Fruit fly (Drosophila melanogaster) whole organism, embryonic: Measurements from ENCODE around the gene CG43339.

ENCODE experiments used
- Antp ChIP-seq: fragments of 200-800 bp; sonication (Bioruptor generic); optimal IDR thresholded peaks from 3 replicates; lab custom pipeline; 2016; ENCODE audit warnings: missing biosample characterization, missing genetic modification characterization
- Atf3 ChIP-seq: fragments of 200-800 bp; sonication (Bioruptor generic); optimal IDR thresholded peaks from 3 replicates; lab custom pipeline; 2016; ENCODE audit warnings: missing biosample characterization, missing genetic modification characterization
- CG10209 ChIP-seq: fragments of 200-800 bp; sonication (Bioruptor generic); optimal IDR thresholded peaks from 3 replicates; lab custom pipeline; 2017; ENCODE audit warnings: missing biosample characterization, mild to moderate bottlenecking, missing genetic modification characterization, missing genetic modification reagents
- CG10979 ChIP-seq: fragments of 200-800 bp; sonication (Bioruptor generic); optimal IDR thresholded peaks from 2 replicates; lab custom pipeline; 2018; ENCODE audit warnings: missing biosample characterization, mild to moderate bottlenecking, missing genetic modification characterization, moderate library complexity
- CG11560 ChIP-seq: fragments of 200-800 bp; sonication (Bioruptor generic); IDR thresholded peaks from 3 replicates; pipeline ENCODE4 v1.3.6; 2022; ENCODE audit warnings: missing biosample characterization, missing genetic modification characterization
- CG11695 ChIP-seq: fragments of 200-800 bp; sonication (Bioruptor generic); IDR thresholded peaks from 3 replicates; pipeline ENCODE4 v1.3.6; 2022; ENCODE audit warnings: missing biosample characterization, missing genetic modification characterization
- CG12071 ChIP-seq: fragments of 200-800 bp; sonication (Bioruptor generic); optimal IDR thresholded peaks from 3 replicates; lab custom pipeline; 2018; ENCODE audit warnings: missing biosample characterization, mild to moderate bottlenecking, missing genetic modification characterization
- CG12155 ChIP-seq: fragments of 200-800 bp; sonication (Bioruptor generic); optimal IDR thresholded peaks from 3 replicates; lab custom pipeline; 2016; ENCODE audit warnings: missing biosample characterization, missing genetic modification characterization
- CG13424 ChIP-seq: fragments of 200-800 bp; sonication (Bioruptor generic); optimal IDR thresholded peaks from 2 replicates; lab custom pipeline; 2019; ENCODE audit warnings: missing biosample characterization, mild to moderate bottlenecking, missing genetic modification characterization, moderate library complexity
- CG13894 ChIP-seq: fragments of 200-800 bp; sonication (Bioruptor generic); optimal IDR thresholded peaks from 3 replicates; lab custom pipeline; 2018; ENCODE audit warnings: missing biosample characterization, mild to moderate bottlenecking, missing genetic modification characterization, moderate library complexity
- CG15514 ChIP-seq: fragments of 200-800 bp; sonication (Bioruptor generic); optimal IDR thresholded peaks from 3 replicates; lab custom pipeline; 2017; ENCODE audit warnings: missing biosample characterization, missing genetic modification characterization, mild to moderate bottlenecking, moderate library complexity, missing genetic modification reagents
- CG16863 ChIP-seq: fragments of 200-800 bp; sonication (Bioruptor generic); optimal IDR thresholded peaks from 3 replicates; lab custom pipeline; 2016; ENCODE audit warnings: missing biosample characterization, missing genetic modification characterization
- CG18599 ChIP-seq: fragments of 200-800 bp; sonication (Bioruptor generic); optimal IDR thresholded peaks from 3 replicates; lab custom pipeline; 2017; ENCODE audit warnings: missing biosample characterization, missing genetic modification characterization, mild to moderate bottlenecking, moderate library complexity, missing genetic modification reagents
- CG2712 ChIP-seq: fragments of 200-800 bp; optimal IDR thresholded peaks from 3 replicates; lab custom pipeline; 2019; ENCODE audit warnings: missing biosample characterization, mild to moderate bottlenecking, missing genetic modification characterization, moderate library complexity
- CG33213 ChIP-seq: fragments of 200-800 bp; sonication (Bioruptor generic); optimal IDR thresholded peaks from 3 replicates; lab custom pipeline; 2016; ENCODE audit warnings: missing biosample characterization, missing genetic modification characterization
- CG34224 ChIP-seq: fragments of 200-800 bp; sonication (Bioruptor generic); IDR thresholded peaks from 3 replicates; pipeline ENCODE4 v1.3.6; 2022; ENCODE audit warnings: missing biosample characterization, missing genetic modification characterization; ENCODE audit not compliant: partially characterized antibody
- CG34422 ChIP-seq: fragments of 200-800 bp; sonication (Bioruptor generic); IDR thresholded peaks from 3 replicates; pipeline ENCODE4 v1.3.6; 2022; ENCODE audit warnings: missing biosample characterization, missing genetic modification characterization
- CG3995 ChIP-seq: fragments of 200-800 bp; sonication (Bioruptor generic); optimal IDR thresholded peaks from 3 replicates; lab custom pipeline; 2016; ENCODE audit warnings: missing biosample characterization, missing genetic modification characterization
- CG43689 ChIP-seq: fragments of 200-800 bp; sonication (Bioruptor generic); IDR thresholded peaks from 2 replicates; pipeline ENCODE4 v1.3.6; 2022; ENCODE audit warnings: missing biosample characterization, missing genetic modification characterization
- CG6791 ChIP-seq: fragments of 200-800 bp; sonication (Bioruptor generic); IDR thresholded peaks from 3 replicates; pipeline ENCODE4 v1.3.6; 2022; ENCODE audit warnings: missing biosample characterization, missing genetic modification characterization; ENCODE audit not compliant: partially characterized antibody
- CG6854 ChIP-seq: fragments of 200-800 bp; sonication (Bioruptor generic); optimal IDR thresholded peaks from 3 replicates; lab custom pipeline; 2017; ENCODE audit warnings: missing biosample characterization, mild to moderate bottlenecking, missing genetic modification characterization
- CG9215 ChIP-seq: fragments of 200-800 bp; sonication (Bioruptor generic); IDR thresholded peaks from 2 replicates; pipeline ENCODE4 v1.3.6; 2022; ENCODE audit warnings: missing biosample characterization, missing genetic modification characterization
- CTCF ChIP-seq: fragments of 200-800 bp; sonication (Bioruptor generic); optimal IDR thresholded peaks from 2 replicates; lab custom pipeline; 2017; ENCODE audit warnings: missing biosample characterization, mild to moderate bottlenecking, missing genetic modification characterization, moderate library complexity
- D ChIP-seq, 2 experiments: fragments of 200-800 bp in 1 of 2; fragments of >200 bp in 1 of 2; sonication (Bioruptor generic) in 1 of 2; optimal IDR thresholded peaks; 2 replicates in 1 of 2; 3 replicates in 1 of 2; lab custom pipeline; 2017; ENCODE audit warnings: mild to moderate bottlenecking in 1 of 2, missing biosample characterization in 1 of 2, missing genetic modification characterization in 1 of 2, missing genetic modification reagents in 1 of 2
- Dad ChIP-seq: fragments of 200-800 bp; sonication (Bioruptor generic); optimal IDR thresholded peaks from 3 replicates; lab custom pipeline; 2016; ENCODE audit warnings: missing biosample characterization, missing genetic modification characterization
- ERR ChIP-seq: fragments of 200-800 bp; sonication (Bioruptor generic); optimal IDR thresholded peaks from 2 replicates; lab custom pipeline; 2016; ENCODE audit warnings: missing biosample characterization, missing genetic modification characterization
- Elba2 ChIP-seq: fragments of 200-800 bp; sonication (Bioruptor generic); optimal IDR thresholded peaks from 3 replicates; lab custom pipeline; 2016; ENCODE audit warnings: missing biosample characterization, missing genetic modification characterization
- GATAe ChIP-seq: fragments of 200-800 bp; sonication (Bioruptor generic); conservative IDR thresholded peaks from 2 replicates; pipeline ENCODE4 v1.3.6; 2022; ENCODE audit warnings: missing biosample characterization, missing genetic modification characterization
- HLH3B ChIP-seq: fragments of 200-800 bp; sonication (Bioruptor generic); IDR thresholded peaks from 2 replicates; pipeline ENCODE4 v1.3.6; 2022; ENCODE audit warnings: missing biosample characterization, missing genetic modification characterization
- Lhr ChIP-seq: fragments of 200-800 bp; sonication (Bioruptor generic); optimal IDR thresholded peaks from 3 replicates; lab custom pipeline; 2017; ENCODE audit warnings: mild to moderate bottlenecking, missing biosample characterization, missing genetic modification reagents, missing genetic modification characterization
- Mrtf ChIP-seq: fragments of 200-800 bp; sonication (Bioruptor generic); IDR thresholded peaks from 3 replicates; pipeline ENCODE4 v1.3.6; 2022; ENCODE audit warnings: missing biosample characterization, missing genetic modification characterization
- Oli ChIP-seq: fragments of 200-800 bp; sonication (Bioruptor generic); optimal IDR thresholded peaks from 2 replicates; lab custom pipeline; 2018; ENCODE audit warnings: missing biosample characterization, mild to moderate bottlenecking, missing genetic modification characterization, moderate library complexity
- Ptx1 ChIP-seq: fragments of 200-800 bp; sonication (Bioruptor generic); IDR thresholded peaks from 2 replicates; pipeline ENCODE4 v1.3.6; 2022; ENCODE audit warnings: missing biosample characterization, missing genetic modification characterization
- ac ChIP-seq: fragments of 200-800 bp; sonication (Bioruptor generic); optimal IDR thresholded peaks from 3 replicates; lab custom pipeline; 2017; ENCODE audit warnings: missing biosample characterization, mild to moderate bottlenecking, missing genetic modification characterization
- cas ChIP-seq: fragments of 200-800 bp; sonication (Bioruptor generic); IDR thresholded peaks from 2 replicates; pipeline ENCODE4 v1.3.6; 2022; ENCODE audit warnings: missing biosample characterization, missing genetic modification characterization
- cato ChIP-seq: fragments of 200-800 bp; sonication (Bioruptor generic); optimal IDR thresholded peaks from 2 replicates; lab custom pipeline; 2016; ENCODE audit warnings: missing biosample characterization, missing genetic modification characterization, borderline replicate concordance
- dm ChIP-seq: fragments of 200-800 bp; sonication (Bioruptor generic); optimal IDR thresholded peaks from 3 replicates; lab custom pipeline; 2016; ENCODE audit warnings: missing biosample characterization, missing genetic modification characterization
- dmrt11E ChIP-seq: fragments of 200-800 bp; sonication (Bioruptor generic); optimal IDR thresholded peaks from 3 replicates; lab custom pipeline; 2018; ENCODE audit warnings: missing biosample characterization, mild to moderate bottlenecking, missing genetic modification characterization, moderate library complexity
- fd96Cb ChIP-seq: fragments of 200-800 bp; sonication (Bioruptor generic); optimal IDR thresholded peaks from 2 replicates; lab custom pipeline; 2018; ENCODE audit warnings: missing biosample characterization, mild to moderate bottlenecking, missing genetic modification characterization, moderate library complexity
- gce ChIP-seq: fragments of 200-800 bp; sonication (Bioruptor generic); IDR thresholded peaks from 3 replicates; pipeline ENCODE4 v1.3.6; 2022; ENCODE audit warnings: missing biosample characterization, missing genetic modification characterization
- gro ChIP-seq: fragments of 200-800 bp; sonication (Bioruptor generic); optimal IDR thresholded peaks from 2 replicates; lab custom pipeline; 2016; ENCODE audit warnings: missing biosample characterization, missing genetic modification characterization
- lilli ChIP-seq: fragments of 200-800 bp; sonication (Bioruptor generic); optimal IDR thresholded peaks from 3 replicates; lab custom pipeline; 2016; ENCODE audit warnings: missing biosample characterization, missing genetic modification characterization
- lov ChIP-seq, 2 experiments: fragments of 200-800 bp in 1 of 2; fragments of >200 bp in 1 of 2; sonication (Bioruptor generic) in 1 of 2; IDR thresholded peaks in 1 of 2; optimal IDR thresholded peaks in 1 of 2; 2 replicates in 1 of 2; 3 replicates in 1 of 2; pipeline versions ENCODE4 v1.3.6 to Lab custom; 2017 to 2022; ENCODE audit warnings: missing biosample characterization in 1 of 2, missing genetic modification characterization in 1 of 2
- oc ChIP-seq: fragments of 200-800 bp; sonication (Bioruptor generic); optimal IDR thresholded peaks from 2 replicates; lab custom pipeline; 2018; ENCODE audit warnings: missing biosample characterization, mild to moderate bottlenecking, missing genetic modification characterization, moderate library complexity
- slp2 ChIP-seq: fragments of 200-800 bp; sonication (Bioruptor generic); optimal IDR thresholded peaks from 2 replicates; lab custom pipeline; 2016; ENCODE audit warnings: missing biosample characterization, missing genetic modification characterization
- ttk ChIP-seq: fragments of 200-800 bp; sonication (Bioruptor generic); IDR thresholded peaks from 2 replicates; pipeline ENCODE4 v2.1.2; 2022; ENCODE audit warnings: missing biosample characterization, missing genetic modification characterization
- twi ChIP-seq: fragments of 200-800 bp; optimal IDR thresholded peaks from 2 replicates; lab custom pipeline; 2019; ENCODE audit warnings: missing biosample characterization, mild to moderate bottlenecking, missing genetic modification characterization, moderate library complexity
- zen2 ChIP-seq: fragments of 200-800 bp; sonication (Bioruptor generic); IDR thresholded peaks from 3 replicates; pipeline ENCODE4 v1.3.6; 2022; ENCODE audit warnings: missing biosample characterization, missing genetic modification characterization; ENCODE audit not compliant: partially characterized antibody

The CG43339 gene

dm6 chr2L:18693877-18694723, 21.0 kb upstream of the CG43339 start (continued):
- peak; percentile 63 for TF ChIP-seq CG10209 (GFP tag; lab: Kevin White, UChicago)
- no peak for TF ChIP-seq zen2
- TF ChIP-seq CG34422 (GFP tag; lab: Robert Waterston, UW): peak; percentile 45; the same call in 1 of the 3 replicates
- TF ChIP-seq CG18599 (GFP tag; lab: Kevin White, UChicago): peak; percentile 71
- TF ChIP-seq Ptx1 (GFP tag; lab: Robert Waterston, UW): peak; percentile 63
- no peak for TF ChIP-seq Lhr (GFP tag; lab: Kevin White, UChicago)
- peak; percentile 55 for TF ChIP-seq CG12071
- TF ChIP-seq gro (GFP tag; lab: Kevin White, UChicago): peak; percentile 76
- TF ChIP-seq HLH3B (GFP tag; lab: Robert Waterston, UW): peak; percentile 52; the same call in 1 of the 2 replicates
- peak; percentile 74 for TF ChIP-seq Antp (GFP tag; lab: Kevin White, UChicago)
- TF ChIP-seq Dad: peak; percentile 49
- TF ChIP-seq CG43689 (GFP tag; lab: Robert Waterston, UW): peak; percentile 70
- TF ChIP-seq GATAe (GFP tag; lab: Robert Waterston, UW): no peak
- no peak for TF ChIP-seq dmrt11E
- TF ChIP-seq Atf3 (GFP tag; lab: Kevin White, UChicago): peak; percentile 9
- peak; percentile 72 for TF ChIP-seq Elba2 (GFP tag; lab: Kevin White, UChicago)
- no peak for TF ChIP-seq ac (GFP tag; lab: Kevin White, UChicago)
- peak; percentile 84 for TF ChIP-seq CG13894 (tag; lab: Kevin White, UChicago)
- TF ChIP-seq CG2712 (tag; lab: Kevin White, UChicago): peak; percentile 56
- no peak for TF ChIP-seq CG3995 (GFP tag; lab: Kevin White, UChicago)
- peak; percentile 66 for TF ChIP-seq dm (GFP tag; lab: Kevin White, UChicago)
- peak; percentile 44 for TF ChIP-seq CG33213 (GFP tag; lab: Kevin White, UChicago)
- TF ChIP-seq cato (GFP tag; lab: Kevin White, UChicago): peak; percentile 2
- no peak for TF ChIP-seq twi (tag; lab: Kevin White, UChicago)
- TF ChIP-seq CG34224 (GFP tag; lab: Robert Waterston, UW): no peak; the same call in 2 of the 3 replicates
- TF ChIP-seq CG6854: peak; percentile 2
- peak; percentile 58 for TF ChIP-seq ERR
- peak; percentile 23 for TF ChIP-seq fd96Cb
- TF ChIP-seq CG6791 (GFP tag; lab: Robert Waterston, UW): no peak
- peak; percentile 36 for TF ChIP-seq oc (tag; lab: Kevin White, UChicago)
- peak; percentile 36 for TF ChIP-seq slp2 (GFP tag; lab: Kevin White, UChicago)
- TF ChIP-seq CG9215: no peak
- TF ChIP-seq CG11695: peak; percentile 36; the same call in 1 of the 3 replicates
- peak; percentile 12 for TF ChIP-seq CG10979
- TF ChIP-seq CTCF (GFP tag; lab: Kevin White, UChicago): peak; percentile 32
- peak; percentile 76; the same call in 2 of the 3 replicates for TF ChIP-seq gce
- no peak for TF ChIP-seq cas
- peak; percentile 26 for TF ChIP-seq CG16863 (GFP tag; lab: Kevin White, UChicago)
- no peak for TF ChIP-seq lov (optimal IDR thresholded peaks at IDR 0.05; lab: Kevin White, UChicago)
- TF ChIP-seq lov (GFP tag; IDR thresholded peaks at IDR 0.05; lab: Robert Waterston, UW): 0 out of 3 replicates have a peak, but pooled peaks have one; percentile 31
- TF ChIP-seq CG12155 (GFP tag; lab: Kevin White, UChicago): peak; percentile 57
- peak; percentile 79 for TF ChIP-seq lilli
- no peak for TF ChIP-seq CG11560 (tag; lab: Robert Waterston, UW)
- peak; percentile 8 for TF ChIP-seq Oli
- peak; percentile 55; the same call in 2 of the 3 replicates for TF ChIP-seq Mrtf
- no peak for TF ChIP-seq ttk
- no peak for TF ChIP-seq D (optimal IDR thresholded peaks at IDR 0.05; lab: Kevin White, UChicago)
- TF ChIP-seq D (GFP tag; optimal IDR thresholded peaks at IDR 0.05; lab: Kevin White, UChicago): no peak
- peak; percentile 38 for TF ChIP-seq CG15514 (GFP tag; lab: Kevin White, UChicago)
- TF ChIP-seq CG13424: peak; percentile 60
